Fruit fly (Drosophila melanogaster): Measurements from ENCODE around the gene alpha-Man-IIa.

The alpha-Man-IIa gene

DNA sequence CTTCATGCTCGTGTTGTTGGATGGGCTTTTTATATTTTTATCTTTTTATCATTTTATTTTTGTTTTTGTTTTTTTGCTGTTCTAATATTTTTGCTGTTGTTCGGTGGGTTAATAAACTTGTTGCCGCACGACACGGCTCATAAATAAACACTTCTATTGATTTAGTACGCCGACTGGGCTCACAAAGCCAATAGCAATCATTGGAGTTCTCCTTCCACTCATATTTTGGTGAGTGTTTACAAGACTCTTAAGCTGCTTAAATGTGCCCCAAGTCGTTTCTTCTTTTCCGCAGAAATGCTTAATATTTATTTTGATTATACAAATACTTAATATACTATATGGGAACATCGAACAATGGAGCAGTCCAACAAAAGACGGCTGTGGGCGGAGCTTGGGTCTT lies 22.1 kb upstream of the alpha-Man-IIa start:
- TF ChIP-seq CG11902 (GFP tag; optimal IDR thresholded peaks at IDR 0.05) (no peak), Eip75B (GFP tag; optimal IDR thresholded peaks at IDR 0.05) (no peak), Ets96B (tag; optimal IDR thresholded peaks at IDR 0.05) (no peak), Hr39 (GFP tag; optimal IDR thresholded peaks at IDR 0.05) (no peak), Ets21C (GFP tag; optimal IDR thresholded peaks at IDR 0.05) (no peak), fkh (GFP tag; optimal IDR thresholded peaks at IDR 0.05) (peak; percentile 93), Blimp-1 (GFP tag; optimal IDR thresholded peaks at IDR 0.05) (no peak), net (GFP tag; optimal IDR thresholded peaks at IDR 0.05) (no peak), topi (GFP tag; optimal IDR thresholded peaks at IDR 0.05) (no peak)

DNA sequence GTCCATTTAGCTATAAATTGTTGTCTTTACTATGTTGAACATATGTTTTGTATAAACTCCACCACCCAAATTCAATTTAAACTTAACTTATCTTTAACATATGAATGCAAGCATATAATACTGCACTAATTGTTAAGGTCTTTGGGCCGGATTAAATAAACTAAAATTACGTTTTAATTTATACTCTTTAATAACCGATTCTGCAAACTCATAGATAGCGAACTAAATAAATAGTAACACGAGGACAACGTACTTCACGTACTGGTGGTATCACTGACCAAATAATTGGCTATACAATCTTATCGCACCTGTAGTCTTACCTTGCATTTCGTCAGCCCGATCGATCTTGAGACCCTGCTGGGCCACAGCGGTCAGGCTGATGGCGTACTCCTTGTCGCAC lies 19.9 kb upstream of the alpha-Man-IIa start:
- TF ChIP-seq CG11902 (GFP tag; optimal IDR thresholded peaks at IDR 0.05) (no peak), OdsH (GFP tag; optimal IDR thresholded peaks at IDR 0.05) (no peak), CG7368 (GFP tag; optimal IDR thresholded peaks at IDR 0.05) (no peak), Lpt (GFP tag; optimal IDR thresholded peaks at IDR 0.05) (no peak), CG1621 (tag; optimal IDR thresholded peaks at IDR 0.05) (no peak), CG10631 (GFP tag; optimal IDR thresholded peaks at IDR 0.05) (no peak), Ets21C (GFP tag; optimal IDR thresholded peaks at IDR 0.05) (no peak), CG6808 (GFP tag; optimal IDR thresholded peaks at IDR 0.05) (no peak), Eip75B (GFP tag; optimal IDR thresholded peaks at IDR 0.05) (no peak), CG9139 (GFP tag; optimal IDR thresholded peaks at IDR 0.05) (no peak), dsx (GFP tag; optimal IDR thresholded peaks at IDR 0.05; ENCODE audit: poor library complexity, severe bottlenecking) (no peak), Smox (GFP tag; optimal IDR thresholded peaks at IDR 0.05) (no peak), dac (GFP tag; optimal IDR thresholded peaks at IDR 0.05) (no peak), lz (GFP tag; optimal IDR thresholded peaks at IDR 0.05) (no peak), Blimp-1 (GFP tag; optimal IDR thresholded peaks at IDR 0.05) (no peak), CG11762 (GFP tag; optimal IDR thresholded peaks at IDR 0.05; ENCODE audit: insufficient read depth) (no peak)

DNA sequence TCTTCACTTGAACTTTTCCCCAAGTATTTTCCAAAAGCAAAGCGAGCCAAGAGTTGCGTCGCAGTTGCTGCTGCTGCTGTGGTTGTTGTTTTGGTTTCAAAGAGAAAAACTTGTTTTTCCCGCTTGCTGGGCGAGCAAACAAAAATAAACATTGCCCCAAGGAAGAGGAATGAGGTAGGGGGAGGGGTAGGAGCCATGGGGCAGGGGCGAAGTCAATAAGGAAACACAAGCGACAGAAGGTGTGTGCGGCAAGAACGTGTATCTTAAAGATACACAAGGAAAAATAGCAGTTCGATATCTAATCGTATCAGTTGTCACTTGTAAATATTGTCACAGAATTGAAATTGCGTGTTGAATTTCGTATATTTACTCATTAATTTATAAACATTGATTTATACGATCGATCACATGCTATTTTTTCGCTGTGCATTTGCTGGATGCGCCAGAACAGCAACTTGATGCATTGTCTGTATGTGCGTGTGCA lies 18.8 kb upstream of the alpha-Man-IIa start:
- TF ChIP-seq vri (GFP tag; optimal IDR thresholded peaks at IDR 0.05): peak; percentile 89
- peak; percentile 95 for TF ChIP-seq CG32006 (GFP tag; optimal IDR thresholded peaks at IDR 0.05)
- peak; percentile 91 for TF ChIP-seq cyc (GFP tag; optimal IDR thresholded peaks at IDR 0.05)
- peak; percentile 91 for TF ChIP-seq CG8632 (GFP tag; optimal IDR thresholded peaks at IDR 0.05)
- TF ChIP-seq CG15336 (GFP tag; IDR thresholded peaks at IDR 0.05): peak; percentile 96
- TF ChIP-seq svp (GFP tag): peak; percentile 94
- no peak for TF ChIP-seq Hr38 (GFP tag; optimal IDR thresholded peaks at IDR 0.05)
- peak; percentile 90 for TF ChIP-seq CG6854 (GFP tag; optimal IDR thresholded peaks at IDR 0.05)
- TF ChIP-seq CG8319 (GFP tag; optimal IDR thresholded peaks at IDR 0.05): peak; percentile 93
- peak; percentile 78 for TF ChIP-seq CG11902 (GFP tag; optimal IDR thresholded peaks at IDR 0.05)
- TF ChIP-seq acj6 (GFP tag; optimal IDR thresholded peaks at IDR 0.05): peak; percentile 95
- TF ChIP-seq CG1621 (tag; optimal IDR thresholded peaks at IDR 0.05): peak; percentile 96
- peak; percentile 94 for TF ChIP-seq CG6792 (GFP tag; optimal IDR thresholded peaks at IDR 0.05)
- TF ChIP-seq salr (GFP tag; optimal IDR thresholded peaks at IDR 0.05): peak; percentile 95 to 96
- TF ChIP-seq Sox14 (GFP tag; optimal IDR thresholded peaks at IDR 0.05): peak; percentile 97
- TF ChIP-seq achi (GFP tag; optimal IDR thresholded peaks at IDR 0.05): peak; percentile 95
- peak; percentile 92 for TF ChIP-seq topi (GFP tag; optimal IDR thresholded peaks at IDR 0.05)
- TF ChIP-seq CG6276 (GFP tag; optimal IDR thresholded peaks at IDR 0.05): peak; percentile 96
- TF ChIP-seq dac (GFP tag; optimal IDR thresholded peaks at IDR 0.05): peak; percentile 84
- TF ChIP-seq CG10669 (GFP tag; optimal IDR thresholded peaks at IDR 0.05): peak; percentile 96
- peak; percentile 95 for TF ChIP-seq CG8119 (GFP tag; IDR thresholded peaks at IDR 0.05)
- peak; percentile 81 for TF ChIP-seq fd85E (GFP tag; optimal IDR thresholded peaks at IDR 0.05)
- TF ChIP-seq Blimp-1 (GFP tag; optimal IDR thresholded peaks at IDR 0.05): peak; percentile 82
- peak; percentile 86 for TF ChIP-seq CG4318 (GFP tag; optimal IDR thresholded peaks at IDR 0.05)
- TF ChIP-seq dsx (GFP tag; optimal IDR thresholded peaks at IDR 0.05; ENCODE audit: poor library complexity, severe bottlenecking): peak; percentile 96
- peak; percentile 94 for TF ChIP-seq CG9139 (GFP tag; optimal IDR thresholded peaks at IDR 0.05)
- TF ChIP-seq fkh (GFP tag; optimal IDR thresholded peaks at IDR 0.05): peak; percentile 93
- TF ChIP-seq net (GFP tag; optimal IDR thresholded peaks at IDR 0.05): peak; percentile 93
- peak; percentile 98 for TF ChIP-seq CG6163 (GFP tag; IDR thresholded peaks at IDR 0.05)
- peak; percentile 89 for TF ChIP-seq CG34406 (GFP tag; optimal IDR thresholded peaks at IDR 0.05)
- TF ChIP-seq Eip78C (GFP tag): peak; percentile 98
- peak; percentile 97 for TF ChIP-seq fd59A (GFP tag; optimal IDR thresholded peaks at IDR 0.05)
- peak; percentile 91 for TF ChIP-seq lz (GFP tag; optimal IDR thresholded peaks at IDR 0.05)
- peak; percentile 95 for TF ChIP-seq OdsH (GFP tag; optimal IDR thresholded peaks at IDR 0.05)
- TF ChIP-seq pdm3 (GFP tag; optimal IDR thresholded peaks at IDR 0.05): peak; percentile 92
- TF ChIP-seq Lpt (GFP tag; optimal IDR thresholded peaks at IDR 0.05): peak; percentile 96
- TF ChIP-seq Ets21C (GFP tag; optimal IDR thresholded peaks at IDR 0.05): peak; percentile 87
- TF ChIP-seq CG3919 (GFP tag; optimal IDR thresholded peaks at IDR 0.05): peak; percentile 98
